Worm (Caenorhabditis elegans): ENCODE data around the gene snf-10.

The snf-10 gene

DNA sequence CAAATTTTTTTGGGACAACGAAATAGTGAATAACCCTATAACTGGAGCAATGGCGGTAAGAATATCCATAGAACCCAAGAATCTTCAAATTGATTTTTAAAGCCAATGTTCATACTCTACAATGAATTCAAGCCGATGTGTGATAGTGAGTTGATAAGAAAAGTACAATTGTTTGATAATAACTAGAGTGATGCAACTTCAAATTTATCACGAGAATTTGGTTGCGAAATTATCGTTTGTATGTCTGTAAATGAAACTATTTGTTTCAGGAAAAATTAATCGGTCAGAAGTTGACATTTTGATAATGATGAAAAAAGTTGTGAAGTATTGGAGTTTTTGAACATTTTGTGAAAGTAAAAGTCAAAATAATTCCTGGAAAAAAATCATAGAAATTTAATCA is 41.3 kb downstream of the snf-10 start:
- no peak for TF ChIP-seq dao-5 (tag; optimal IDR thresholded peaks at IDR 0.05)
- TF ChIP-seq him-1 (tag; optimal IDR thresholded peaks at IDR 0.05) = no peak
- TF ChIP-seq W03F9.2 (tag; optimal IDR thresholded peaks at IDR 0.05) = no peak

- TF ChIP-seq him-1 (tag; optimal IDR thresholded peaks at IDR 0.05) = no peak
These were observed 42.2 kb downstream of the snf-10 start, which contains the start of gene ugt-2 for ce11 chrV:10398431-10398830. TSS of gene ugt-2 (plus strand) at chrV:10398801.

DNA sequence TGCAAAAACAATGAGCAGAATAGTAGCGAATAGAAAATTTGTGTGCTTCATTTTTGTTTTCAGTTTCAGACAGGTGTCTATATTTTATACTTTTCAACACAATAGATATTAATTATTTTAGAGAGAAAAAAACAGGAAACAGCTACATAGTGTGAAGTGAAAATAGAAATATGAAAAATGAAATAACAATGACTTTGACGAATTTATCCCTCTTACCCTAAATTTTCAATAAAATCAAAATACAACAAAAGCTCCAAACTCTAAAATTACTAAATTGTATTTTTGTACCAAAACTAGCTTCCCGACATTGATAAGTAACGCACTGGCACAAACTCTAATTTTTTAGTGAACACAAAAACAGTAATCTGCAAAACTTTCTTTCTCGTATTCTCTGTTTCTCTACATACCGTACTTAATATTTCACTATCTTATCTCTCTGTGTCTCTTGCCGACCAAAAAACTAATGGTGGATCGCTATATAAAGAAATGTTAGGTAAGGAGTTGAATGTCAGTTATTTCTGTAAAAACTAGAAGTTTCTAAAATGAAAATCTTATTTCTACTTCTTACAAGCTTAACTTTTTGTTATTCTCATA is 45.4 kb downstream of the snf-10 start, which contains the start of the genes col-151 and ugt-1:
TSS of gene col-151 (minus strand) at position 51 of the 594 bp plus-strand sequence.
TSS of gene ugt-1 (plus strand) at position 491 of the 594 bp plus-strand sequence.
- TF ChIP-seq dao-5 (tag; optimal IDR thresholded peaks at IDR 0.05) (no peak), W03F9.2 (tag; optimal IDR thresholded peaks at IDR 0.05) (no peak), him-1 (tag; optimal IDR thresholded peaks at IDR 0.05) (no peak)

ce11 chrV:10393708-10394107 is 46.9 kb downstream of the snf-10 start:
- TF ChIP-seq W03F9.2 (tag; optimal IDR thresholded peaks at IDR 0.05) = no peak
- TF ChIP-seq dao-5 (tag; optimal IDR thresholded peaks at IDR 0.05) = no peak
- TF ChIP-seq him-1 (tag; optimal IDR thresholded peaks at IDR 0.05) = no peak
